Fruit fly (Drosophila melanogaster) whole organism, adult: ENCODE results near the gene CG4892.

Experiments
- CG11617 ChIP-seq: fragments of 200-800 bp; sonication (Bioruptor generic); optimal IDR thresholded peaks from 2 replicates; lab custom pipeline; 2017; ENCODE audit warnings: mild to moderate bottlenecking, missing biosample characterization, missing genetic modification reagents, missing genetic modification characterization
- CG14711 ChIP-seq: fragments of 200-800 bp; sonication (Bioruptor generic); optimal IDR thresholded peaks from 2 replicates; lab custom pipeline; 2018; ENCODE audit warnings: missing biosample characterization, mild to moderate bottlenecking, missing genetic modification characterization, moderate library complexity
- CG1620 ChIP-seq: fragments of 200-800 bp; sonication (Bioruptor generic); optimal IDR thresholded peaks from 2 replicates; lab custom pipeline; 2016; ENCODE audit warnings: missing biosample characterization, missing genetic modification characterization
- CG33017 ChIP-seq: fragments of 200-800 bp; sonication (Bioruptor generic); optimal IDR thresholded peaks from 2 replicates; lab custom pipeline; 2018; ENCODE audit warnings: missing biosample characterization, mild to moderate bottlenecking, missing genetic modification characterization, moderate library complexity
- CG7045 ChIP-seq: fragments of 200-800 bp; sonication (Bioruptor generic); optimal IDR thresholded peaks from 2 replicates; lab custom pipeline; 2017; ENCODE audit warnings: missing biosample characterization, mild to moderate bottlenecking, missing genetic modification characterization
- CG7101 ChIP-seq: fragments of 200-800 bp; sonication (Bioruptor generic); optimal IDR thresholded peaks from 2 replicates; lab custom pipeline; 2018; ENCODE audit warnings: missing biosample characterization, mild to moderate bottlenecking, missing genetic modification characterization, moderate library complexity
- Crg-1 ChIP-seq: fragments of 200-800 bp; sonication (Bioruptor generic); optimal IDR thresholded peaks from 2 replicates; lab custom pipeline; 2016; ENCODE audit warnings: missing biosample characterization, missing genetic modification characterization
- Mnt ChIP-seq: fragments of 200-800 bp; sonication (Bioruptor generic); optimal IDR thresholded peaks from 2 replicates; lab custom pipeline; 2016; ENCODE audit warnings: missing biosample characterization, mild to moderate bottlenecking, missing genetic modification characterization
- bab1 ChIP-seq: fragments of 200-800 bp; sonication (Bioruptor generic); optimal IDR thresholded peaks from 3 replicates; lab custom pipeline; 2019; ENCODE audit warnings: missing biosample characterization, mild to moderate bottlenecking, missing genetic modification characterization, moderate library complexity
- cic ChIP-seq: fragments of 200-800 bp; sonication (Bioruptor generic); optimal IDR thresholded peaks from 2 replicates; lab custom pipeline; 2017; ENCODE audit warnings: missing biosample characterization, mild to moderate bottlenecking, missing genetic modification characterization, moderate library complexity
- kay ChIP-seq: fragments of 200-800 bp; sonication (Bioruptor generic); peaks from one replicate; lab custom pipeline; 2016; ENCODE audit warnings: missing biosample characterization, missing genetic modification characterization, borderline replicate concordance
- pad ChIP-seq: fragments of 200-800 bp; sonication (Bioruptor generic); optimal IDR thresholded peaks from 3 replicates; lab custom pipeline; 2017; ENCODE audit warnings: missing biosample characterization, missing genetic modification characterization, mild to moderate bottlenecking, moderate library complexity, missing genetic modification reagents
- tj ChIP-seq: fragments of 200-800 bp; sonication (Bioruptor generic); optimal IDR thresholded peaks from 3 replicates; lab custom pipeline; 2017; ENCODE audit warnings: missing biosample characterization, mild to moderate bottlenecking, missing genetic modification characterization, moderate library complexity

DNA sequence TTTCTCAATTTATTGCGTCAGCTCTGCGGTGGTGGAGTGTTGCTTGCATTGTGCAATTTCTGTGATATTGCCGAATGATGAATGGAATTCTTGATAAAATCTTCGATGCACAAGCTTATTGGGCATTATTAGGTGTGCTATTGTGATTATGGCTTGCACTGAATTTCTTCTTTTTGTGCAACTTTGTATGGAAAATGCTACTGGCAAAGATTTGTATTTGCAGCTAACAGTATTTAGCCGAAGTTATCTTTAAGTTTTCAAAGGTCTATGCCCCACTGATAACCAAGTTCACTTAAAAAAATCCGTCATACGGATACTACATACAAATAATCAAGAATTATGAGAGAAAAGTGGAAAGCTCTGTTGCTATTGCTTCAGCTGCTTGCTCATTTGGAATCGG is 38.6 kb upstream of the CG4892 start, which contains the start of gene CG4891:
- TF ChIP-seq cic (no peak), kay (GFP tag; lab: Kevin White, UChicago) (no peak), CG14711 (tag; lab: Kevin White, UChicago) (no peak), tj (no peak), CG7045 (GFP tag; lab: Kevin White, UChicago) (no peak), Crg-1 (no peak), CG11617 (GFP tag; lab: Kevin White, UChicago) (no peak), CG7101 (no peak), Mnt (GFP tag; lab: Kevin White, UChicago) (no peak), CG33017 (no peak), pad (no peak), CG1620 (GFP tag; lab: Kevin White, UChicago) (no peak), bab1 (GFP tag; lab: Kevin White, UChicago) (no peak)
